Worm (Caenorhabditis elegans) whole organism, L1 larva: ENCODE measurements around the gene lgc-18.

Source experiments
- aha-1 ChIP-seq: fragments of 150-350 bp; optimal IDR thresholded peaks from 2 replicates; lab custom pipeline; 2014; ENCODE audit warnings: missing biosample characterization, missing genetic modification characterization
- ceh-8 ChIP-seq: fragments of 200-800 bp; sonication (Bioruptor generic); optimal IDR thresholded peaks from 2 replicates; lab custom pipeline; 2018; ENCODE audit warnings: mild to moderate bottlenecking, missing genetic modification characterization, moderate library complexity, missing compliant biosample characterization
- ceh-88 ChIP-seq: fragments of 200-800 bp; sonication (Bioruptor generic); IDR thresholded peaks from 2 replicates; pipeline ENCODE4 v1.3.6; 2022; ENCODE audit warnings: missing genetic modification characterization, missing compliant biosample characterization
- ceh-90 ChIP-seq: sonication (generic microtip); optimal IDR thresholded peaks from 2 replicates; lab custom pipeline; 2016; ENCODE audit warnings: missing genetic modification characterization, missing compliant biosample characterization
- dpl-1 ChIP-seq, 3 experiments: fragments of 150-350 bp in 2 of 3; sonication (generic microtip) in 1 of 3; optimal IDR thresholded peaks; 2 replicates each; lab custom pipeline; 2014 to 2017; ENCODE audit warnings: missing biosample characterization in 3 of 3, missing genetic modification characterization in 3 of 3, missing genetic modification reagents in 3 of 3
- dsc-1 ChIP-seq: sonication (generic microtip); optimal IDR thresholded peaks from 2 replicates; lab custom pipeline; 2016; ENCODE audit warnings: mild to moderate bottlenecking, missing genetic modification characterization, missing compliant biosample characterization
- elt-2 ChIP-seq: sonication (generic microtip); optimal IDR thresholded peaks from 2 replicates; lab custom pipeline; 2016; ENCODE audit warnings: missing genetic modification characterization, mild to moderate bottlenecking, inconsistent platforms, missing compliant biosample characterization, missing genetic modification reagents
- elt-3 ChIP-seq, 6 experiments: fragments of 150-350 bp in 1 of 6; sonication (generic microtip); optimal IDR thresholded peaks; 2 replicates each; lab custom pipeline; 2017 to 2018; ENCODE audit warnings: missing biosample characterization in 6 of 6, missing genetic modification characterization in 6 of 6, inconsistent platforms in 1 of 6
- fkh-10 ChIP-seq: sonication (generic microtip); optimal IDR thresholded peaks from 2 replicates; lab custom pipeline; 2017; ENCODE audit warnings: missing biosample characterization, missing genetic modification reagents, missing genetic modification characterization
- fos-1 ChIP-seq: fragments of 150-350 bp; optimal IDR thresholded peaks from 2 replicates; lab custom pipeline; 2014; ENCODE audit warnings: missing biosample characterization, missing genetic modification characterization
- grh-1 ChIP-seq: fragments of 200-800 bp; sonication (Bioruptor generic); IDR thresholded peaks from 2 replicates; pipeline ENCODE4 v1.3.6; 2022; ENCODE audit warnings: missing genetic modification reagents, missing genetic modification characterization, missing compliant biosample characterization
- hlh-17 ChIP-seq: fragments of 200-800 bp; sonication (Bioruptor generic); optimal IDR thresholded peaks from 2 replicates; lab custom pipeline; 2018; ENCODE audit warnings: missing genetic modification characterization, mild to moderate bottlenecking, missing compliant biosample characterization, moderate library complexity, borderline replicate concordance
- hpl-2 ChIP-seq: fragments of 150-350 bp; optimal IDR thresholded peaks from 2 replicates; lab custom pipeline; 2014; ENCODE audit warnings: missing biosample characterization, missing genetic modification reagents, missing genetic modification characterization
- irx-1 ChIP-seq: sonication (generic microtip); optimal IDR thresholded peaks from 2 replicates; lab custom pipeline; 2016; ENCODE audit warnings: missing genetic modification characterization, missing compliant biosample characterization
- lin-14 ChIP-seq: fragments of 200-800 bp; sonication (Bioruptor generic); optimal IDR thresholded peaks from 2 replicates; lab custom pipeline; 2018; ENCODE audit warnings: mild to moderate bottlenecking, missing genetic modification characterization, moderate library complexity, missing compliant biosample characterization
- lin-15B ChIP-seq: fragments of 150-350 bp; sonication (generic microtip); optimal IDR thresholded peaks from 3 replicates; lab custom pipeline; 2014; ENCODE audit warnings: missing biosample characterization, missing genetic modification characterization
- lin-39 ChIP-seq: fragments of 150-350 bp; optimal IDR thresholded peaks from 2 replicates; lab custom pipeline; 2014; ENCODE audit warnings: missing biosample characterization, missing genetic modification reagents, missing genetic modification characterization
- mdl-1 ChIP-seq, 2 experiments: fragments of 150-350 bp; optimal IDR thresholded peaks; 2 replicates each; lab custom pipeline; 2014 to 2017; ENCODE audit warnings: missing biosample characterization in 2 of 2, missing genetic modification characterization in 2 of 2, inconsistent platforms in 1 of 2
- mep-1 ChIP-seq: fragments of 150-350 bp; optimal IDR thresholded peaks from 2 replicates; lab custom pipeline; 2014; ENCODE audit warnings: missing biosample characterization, missing genetic modification characterization
- nhr-11 ChIP-seq: fragments of 150-350 bp; optimal IDR thresholded peaks from 2 replicates; lab custom pipeline; 2014; ENCODE audit warnings: missing biosample characterization, missing genetic modification characterization
- nhr-12 ChIP-seq: sonication (generic microtip); optimal IDR thresholded peaks from 2 replicates; lab custom pipeline; 2017; ENCODE audit warnings: missing biosample characterization, missing genetic modification characterization
- nhr-19 ChIP-seq: fragments of 200-800 bp; sonication (Bioruptor generic); conservative IDR thresholded peaks from 2 replicates; pipeline ENCODE4 v1.3.6; 2022; ENCODE audit warnings: missing genetic modification characterization, missing compliant biosample characterization
- nhr-20 ChIP-seq: sonication (generic microtip); optimal IDR thresholded peaks from 2 replicates; lab custom pipeline; 2016; ENCODE audit warnings: mild to moderate bottlenecking, missing genetic modification characterization, missing compliant biosample characterization
- nhr-47 ChIP-seq: sonication (generic microtip); optimal IDR thresholded peaks from 2 replicates; lab custom pipeline; 2016; ENCODE audit warnings: mild to moderate bottlenecking, missing genetic modification characterization, moderate library complexity, missing compliant biosample characterization
- nhr-71 ChIP-seq: sonication (generic microtip); optimal IDR thresholded peaks from 2 replicates; lab custom pipeline; 2016; ENCODE audit warnings: mild to moderate bottlenecking, missing genetic modification characterization, moderate library complexity, missing compliant biosample characterization
- nhr-77 ChIP-seq: fragments of 150-350 bp; optimal IDR thresholded peaks from 2 replicates; lab custom pipeline; 2014; ENCODE audit warnings: missing biosample characterization, missing genetic modification characterization
- nhr-85 ChIP-seq: sonication (generic microtip); peaks from one replicate; lab custom pipeline; 2016; ENCODE audit warnings: missing genetic modification characterization, inconsistent platforms, missing compliant biosample characterization
- pax-3 ChIP-seq: fragments of 200-800 bp; sonication (Bioruptor generic); optimal IDR thresholded peaks from 2 replicates; lab custom pipeline; 2018; ENCODE audit warnings: mild to moderate bottlenecking, missing genetic modification characterization, moderate library complexity, missing compliant biosample characterization
- pqm-1 ChIP-seq: sonication (generic microtip); optimal IDR thresholded peaks from 3 replicates; lab custom pipeline; 2017; ENCODE audit warnings: missing biosample characterization, missing genetic modification characterization
- sox-4 ChIP-seq: sonication (generic microtip); optimal IDR thresholded peaks from 2 replicates; lab custom pipeline; 2016; ENCODE audit warnings: missing genetic modification characterization, missing compliant biosample characterization
- swsn-7 ChIP-seq: sonication (generic microtip); optimal IDR thresholded peaks from 2 replicates; lab custom pipeline; 2016; ENCODE audit warnings: missing genetic modification characterization, missing compliant biosample characterization
- tbx-2 ChIP-seq: sonication (generic microtip); optimal IDR thresholded peaks from 2 replicates; lab custom pipeline; 2016; ENCODE audit warnings: missing genetic modification characterization, missing compliant biosample characterization
- vab-15 ChIP-seq: sonication (generic microtip); optimal IDR thresholded peaks from 2 replicates; lab custom pipeline; 2017; ENCODE audit warnings: missing genotype, mild to moderate bottlenecking, missing genetic modification characterization, missing compliant biosample characterization
- xbp-1 ChIP-seq: sonication (generic microtip); optimal IDR thresholded peaks from 2 replicates; lab custom pipeline; 2016; ENCODE audit warnings: missing genetic modification characterization, missing compliant biosample characterization
- zip-4 ChIP-seq: fragments of 200-800 bp; sonication (Bioruptor generic); optimal IDR thresholded peaks from 2 replicates; lab custom pipeline; 2018; ENCODE audit warnings: mild to moderate bottlenecking, missing genetic modification characterization, moderate library complexity, missing compliant biosample characterization

Gene lgc-18

DNA sequence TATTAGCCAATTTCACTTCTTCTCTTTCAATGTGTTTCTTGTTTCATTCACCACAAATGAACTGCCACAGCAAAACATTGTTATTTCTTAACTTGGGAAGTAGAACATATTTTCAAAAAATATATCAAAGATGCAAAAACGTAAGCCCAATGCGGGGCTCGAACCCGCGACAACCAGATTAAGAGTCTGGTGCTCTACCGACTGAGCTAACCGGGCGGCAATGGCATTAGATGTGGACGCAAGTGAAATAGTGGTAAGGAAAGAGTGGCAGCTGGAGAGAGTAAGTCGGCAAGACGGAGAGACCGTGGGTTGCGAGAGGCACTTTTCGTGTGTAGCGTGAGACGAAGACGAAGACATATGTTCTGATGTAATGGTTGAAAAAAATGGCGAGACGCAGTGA is 19.4 kb upstream of the lgc-18 start (continued):
- TF ChIP-seq elt-3 (tag; optimal IDR thresholded peaks at IDR 0.05; lab: Kevin White, UChicago) (peak in 2 of 6 experiments; percentile 19 to 52), hlh-17 (GFP tag; lab: Kevin White, UChicago) (no peak), mdl-1 (tag; optimal IDR thresholded peaks at IDR 0.05; lab: Kevin White, UChicago) (peak in 1 of 2 experiments; percentile 59), ceh-8 (GFP tag; lab: Kevin White, UChicago) (peak; percentile 79), ceh-88 (GFP tag; lab: Robert Waterston, UW) (peak; percentile 50; the same call in 1 of the 2 replicates), zip-4 (peak; percentile 35)

- TF ChIP-seq swsn-7 (tag; lab: Kevin White, UChicago): no peak
- TF ChIP-seq lin-39 (tag; lab: Kevin White, UChicago): no peak
- TF ChIP-seq sox-4 (tag; lab: Kevin White, UChicago): no peak
- TF ChIP-seq nhr-47 (tag; lab: Kevin White, UChicago): no peak
- no peak for TF ChIP-seq tbx-2 (tag; lab: Kevin White, UChicago)
- TF ChIP-seq nhr-19 (GFP tag; lab: Robert Waterston, UW): no peak
- no peak for TF ChIP-seq fkh-10 (GFP tag; lab: Kevin White, UChicago)
- no peak for TF ChIP-seq nhr-85 (tag; lab: Kevin White, UChicago)
- TF ChIP-seq xbp-1 (tag; lab: Kevin White, UChicago): no peak
- TF ChIP-seq lin-15B (tag; lab: Kevin White, UChicago): no peak
These were observed 16.7 kb upstream of the lgc-18 start, which contains the start of the genes W03G11.2 and lgc-13 for ce11 chrX:12108517-12109216. TSS of gene W03G11.2 (minus strand) at chrX:12108617. TSS of gene lgc-13 (plus strand) at chrX:12109166.

DNA sequence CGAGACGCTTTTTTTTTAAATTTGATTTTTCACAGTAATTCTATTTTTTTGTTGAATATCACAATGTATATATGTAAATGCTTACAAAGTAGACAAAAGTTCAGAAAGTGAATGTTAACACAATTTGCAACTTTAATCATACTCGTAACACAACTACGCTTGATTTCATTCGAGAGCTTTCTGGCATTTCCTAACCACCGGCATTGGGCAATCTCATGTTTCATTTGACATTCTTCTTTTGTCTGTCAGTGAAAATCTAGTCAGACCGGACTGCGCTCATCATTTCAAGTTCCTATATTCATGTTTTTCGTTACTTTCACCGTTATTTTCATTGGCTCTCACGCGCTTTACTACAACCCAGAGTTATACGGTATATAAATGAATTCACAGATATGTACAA is 14.2 kb upstream of the lgc-18 start, which contains the start of gene lgc-14:
lgc-14 (plus strand) TSS at position 301 of the 400 bp plus-strand sequence.
- TF ChIP-seq lin-39 (tag; lab: Kevin White, UChicago) (no peak), nhr-19 (GFP tag; lab: Robert Waterston, UW) (no peak), pax-3 (tag; lab: Kevin White, UChicago) (no peak), aha-1 (no peak), vab-15 (tag; lab: Kevin White, UChicago) (no peak), tbx-2 (tag; lab: Kevin White, UChicago) (no peak), mep-1 (tag; lab: Kevin White, UChicago) (no peak), fos-1 (tag; lab: Kevin White, UChicago) (no peak), elt-2 (no peak), elt-3 (tag; optimal IDR thresholded peaks at IDR 0.05; lab: Kevin White, UChicago) (no peak), nhr-11 (no peak), fkh-10 (GFP tag; lab: Kevin White, UChicago) (no peak)

ce11 chrX:12114024-12114423 is 11.4 kb upstream of the lgc-18 start, which contains the start of gene lgc-15:
TSS of gene lgc-15 (plus strand) at chrX:12114324.
- TF ChIP-seq hpl-2: no peak
- TF ChIP-seq hlh-17 (GFP tag; lab: Kevin White, UChicago): no peak
- TF ChIP-seq dsc-1: no peak
- no peak for TF ChIP-seq lin-14 (GFP tag; lab: Kevin White, UChicago)
- TF ChIP-seq irx-1 (tag; lab: Kevin White, UChicago): no peak
- TF ChIP-seq elt-3 (tag; optimal IDR thresholded peaks at IDR 0.05; lab: Kevin White, UChicago): no peak
- TF ChIP-seq nhr-20: no peak
- no peak for TF ChIP-seq pqm-1 (tag; lab: Kevin White, UChicago)
- no peak for TF ChIP-seq aha-1
- no peak for TF ChIP-seq lin-39 (tag; lab: Kevin White, UChicago)
- no peak for TF ChIP-seq grh-1
- no peak for TF ChIP-seq ceh-90 (tag; lab: Kevin White, UChicago)
- no peak for TF ChIP-seq nhr-71 (tag; lab: Kevin White, UChicago)
- TF ChIP-seq dpl-1 (GFP tag; optimal IDR thresholded peaks at IDR 0.05; lab: Kevin White, UChicago): no peak
- TF ChIP-seq nhr-12 (tag; lab: Kevin White, UChicago): no peak
- TF ChIP-seq nhr-47 (tag; lab: Kevin White, UChicago): no peak
- TF ChIP-seq nhr-77: no peak
